Worm (Caenorhabditis elegans) whole organism, young adult: ENCODE results near the gene sma-6.

Experiments used
- C17E4.6 ChIP-seq: fragments of 200-800 bp; sonication (Bioruptor generic); IDR thresholded peaks from 2 replicates; pipeline ENCODE4 v1.3.6; 2022; ENCODE audit warnings: missing genetic modification reagents, missing genetic modification characterization, missing compliant biosample characterization
- F10E7.11 ChIP-seq: sonication (generic microtip); optimal IDR thresholded peaks from 2 replicates; lab custom pipeline; 2017; ENCODE audit warnings: mild to moderate bottlenecking, missing genetic modification characterization, moderate library complexity, missing compliant biosample characterization
- attf-5 ChIP-seq: fragments of 200-800 bp; sonication (Bioruptor generic); optimal IDR thresholded peaks from 2 replicates; lab custom pipeline; 2018; ENCODE audit warnings: mild to moderate bottlenecking, missing genetic modification characterization, missing compliant biosample characterization
- nfya-1 ChIP-seq: sonication (generic microtip); optimal IDR thresholded peaks from 2 replicates; lab custom pipeline; 2017; ENCODE audit warnings: antibody characterized with exemption, missing compliant biosample characterization, missing genetic modification characterization, borderline replicate concordance; ENCODE audit not compliant: insufficient read depth
- pbrm-1 ChIP-seq: fragments of 200-800 bp; sonication (Bioruptor generic); IDR thresholded peaks from 2 replicates; pipeline ENCODE4 v1.3.6; 2022; ENCODE audit warnings: missing genetic modification reagents, missing genetic modification characterization, missing compliant biosample characterization
- sea-2 ChIP-seq: fragments of 200-800 bp; sonication (Bioruptor generic); IDR thresholded peaks from 2 replicates; pipeline ENCODE4 v1.3.6; 2022; ENCODE audit warnings: missing genetic modification characterization, missing compliant biosample characterization
- snpc-1.1 ChIP-seq: sonication (generic microtip); optimal IDR thresholded peaks from 2 replicates; lab custom pipeline; 2017; ENCODE audit warnings: missing genetic modification characterization, mild to moderate bottlenecking, missing compliant biosample characterization, antibody characterized with exemption, moderate library complexity, missing genotype, missing genetic modification reagents; ENCODE audit not compliant: insufficient read depth
- sptf-2 ChIP-seq: fragments of 200-800 bp; sonication (Bioruptor generic); optimal IDR thresholded peaks from 2 replicates; lab custom pipeline; 2018; ENCODE audit warnings: mild to moderate bottlenecking, missing genetic modification characterization, missing compliant biosample characterization
- tlf-1 ChIP-seq: fragments of 200-800 bp; sonication (Bioruptor generic); optimal IDR thresholded peaks from 2 replicates; lab custom pipeline; 2018; ENCODE audit warnings: mild to moderate bottlenecking, missing genetic modification characterization, missing compliant biosample characterization

ce11 chrII:6343893-6344292 lies 19.6 kb downstream of the sma-6 start, which contains the start of gene txt-18:
- TF ChIP-seq sea-2 (GFP tag; lab: Robert Waterston, UW) (no peak), pbrm-1 (GFP tag; lab: Robert Waterston, UW) (no peak), F10E7.11 (tag; lab: Kevin White, UChicago) (no peak), tlf-1 (no peak), nfya-1 (tag; lab: Kevin White, UChicago) (no peak), attf-5 (GFP tag; lab: Kevin White, UChicago) (no peak), snpc-1.1 (tag; lab: Kevin White, UChicago) (no peak), sptf-2 (GFP tag; lab: Kevin White, UChicago) (no peak), C17E4.6 (GFP tag; lab: Robert Waterston, UW) (no peak)
